Fruit fly (Drosophila melanogaster) whole organism, prepupa: ENCODE results near the gene salr.
A peak's percentile ranks its signal among the peaks of the same experiment; 100 is the strongest.

Experiments
- Blimp-1 ChIP-seq: fragments of 200-800 bp; sonication (Bioruptor generic); optimal IDR thresholded peaks from 3 replicates; lab custom pipeline; 2017; ENCODE audit warnings: missing biosample characterization, missing genetic modification characterization, mild to moderate bottlenecking, moderate library complexity, missing genetic modification reagents
- CG10631 ChIP-seq: fragments of 200-800 bp; sonication (Bioruptor generic); optimal IDR thresholded peaks from 2 replicates; lab custom pipeline; 2016; ENCODE audit warnings: missing biosample characterization, missing genetic modification characterization
- CG10669 ChIP-seq: fragments of 200-800 bp; sonication (Bioruptor generic); optimal IDR thresholded peaks from 3 replicates; lab custom pipeline; 2018; ENCODE audit warnings: missing biosample characterization, mild to moderate bottlenecking, missing genetic modification characterization, moderate library complexity
- CG11294 ChIP-seq: fragments of 200-800 bp; sonication (Bioruptor generic); IDR thresholded peaks from 2 replicates; pipeline ENCODE4 v1.3.6; 2022; ENCODE audit warnings: missing biosample characterization, missing genetic modification characterization
- CG11762 ChIP-seq: fragments of 200-800 bp; sonication (Bioruptor generic); optimal IDR thresholded peaks from 3 replicates; lab custom pipeline; 2016; ENCODE audit warnings: missing biosample characterization, missing genetic modification characterization; ENCODE audit not compliant: insufficient read depth
- CG11902 ChIP-seq: fragments of 200-800 bp; sonication (Bioruptor generic); optimal IDR thresholded peaks from 3 replicates; lab custom pipeline; 2016; ENCODE audit warnings: missing biosample characterization, missing genetic modification characterization
- CG15336 ChIP-seq: fragments of 200-800 bp; sonication (Bioruptor generic); IDR thresholded peaks from 2 replicates; pipeline ENCODE4 v1.3.6; 2022; ENCODE audit warnings: missing biosample characterization, missing genetic modification characterization
- CG1621 ChIP-seq: fragments of 200-800 bp; sonication (Bioruptor generic); optimal IDR thresholded peaks from 3 replicates; lab custom pipeline; 2018; ENCODE audit warnings: missing biosample characterization, mild to moderate bottlenecking, missing genetic modification characterization
- CG16779 ChIP-seq: fragments of 200-800 bp; sonication (Bioruptor generic); optimal IDR thresholded peaks from 3 replicates; lab custom pipeline; 2017; ENCODE audit warnings: missing biosample characterization, mild to moderate bottlenecking, missing genetic modification characterization
- CG3032 ChIP-seq: fragments of 200-800 bp; optimal IDR thresholded peaks from 2 replicates; lab custom pipeline; 2019; ENCODE audit warnings: missing biosample characterization, mild to moderate bottlenecking, missing genetic modification characterization, moderate library complexity
- CG31627 ChIP-seq: fragments of 200-800 bp; sonication (Bioruptor generic); optimal IDR thresholded peaks from 3 replicates; lab custom pipeline; 2016; ENCODE audit warnings: missing biosample characterization, missing genetic modification characterization
- CG32006 ChIP-seq: fragments of 200-800 bp; sonication (Bioruptor generic); optimal IDR thresholded peaks from 3 replicates; lab custom pipeline; 2017; ENCODE audit warnings: missing biosample characterization, mild to moderate bottlenecking, missing genetic modification characterization
- CG3919 ChIP-seq: fragments of 200-800 bp; sonication (Bioruptor generic); optimal IDR thresholded peaks from 3 replicates; lab custom pipeline; 2016; ENCODE audit warnings: missing biosample characterization, missing genetic modification characterization
- CG4318 ChIP-seq: fragments of 200-800 bp; sonication (Bioruptor generic); optimal IDR thresholded peaks from 3 replicates; lab custom pipeline; 2017; ENCODE audit warnings: missing biosample characterization, mild to moderate bottlenecking, missing genetic modification characterization
- CG6163 ChIP-seq: fragments of 200-800 bp; sonication (Bioruptor generic); IDR thresholded peaks from 3 replicates; pipeline ENCODE4 v1.3.6; 2022; ENCODE audit warnings: missing biosample characterization, missing genetic modification characterization
- CG6792 ChIP-seq: fragments of 200-800 bp; sonication (Bioruptor generic); optimal IDR thresholded peaks from 3 replicates; lab custom pipeline; 2016; ENCODE audit warnings: missing biosample characterization, missing genetic modification characterization
- CG6808 ChIP-seq: fragments of 200-800 bp; sonication (Bioruptor generic); optimal IDR thresholded peaks from 3 replicates; lab custom pipeline; 2017; ENCODE audit warnings: missing biosample characterization, missing genetic modification characterization, mild to moderate bottlenecking, moderate library complexity, missing genetic modification reagents
- CG6854 ChIP-seq: fragments of 200-800 bp; sonication (Bioruptor generic); optimal IDR thresholded peaks from 2 replicates; lab custom pipeline; 2017; ENCODE audit warnings: missing biosample characterization, mild to moderate bottlenecking, missing genetic modification characterization
- CG7368 ChIP-seq: fragments of 200-800 bp; sonication (Bioruptor generic); optimal IDR thresholded peaks from 3 replicates; lab custom pipeline; 2016; ENCODE audit warnings: missing biosample characterization, missing genetic modification characterization
- CG8119 ChIP-seq: fragments of 200-800 bp; sonication (Bioruptor generic); IDR thresholded peaks from 3 replicates; pipeline ENCODE4 v1.3.6; 2022; ENCODE audit warnings: missing biosample characterization, missing genetic modification characterization
- CG8319 ChIP-seq: fragments of 200-800 bp; sonication (Bioruptor generic); optimal IDR thresholded peaks from 3 replicates; lab custom pipeline; 2016; ENCODE audit warnings: missing biosample characterization, missing genetic modification characterization
- CG8632 ChIP-seq: fragments of 200-800 bp; sonication (Bioruptor generic); optimal IDR thresholded peaks from 3 replicates; lab custom pipeline; 2016; ENCODE audit warnings: missing biosample characterization, missing genetic modification characterization
- Eip75B ChIP-seq: fragments of 200-800 bp; sonication (Bioruptor generic); optimal IDR thresholded peaks from 3 replicates; lab custom pipeline; 2016; ENCODE audit warnings: missing biosample characterization, missing genetic modification characterization
- Eip78C ChIP-seq: fragments of 200-800 bp; sonication (Bioruptor generic); peaks from one replicate; lab custom pipeline; 2016; ENCODE audit warnings: missing biosample characterization, missing genetic modification characterization
- Ets96B ChIP-seq: fragments of 200-800 bp; optimal IDR thresholded peaks from 2 replicates; lab custom pipeline; 2019; ENCODE audit warnings: missing biosample characterization, mild to moderate bottlenecking, missing genetic modification characterization, moderate library complexity
- Gug ChIP-seq: fragments of 200-800 bp; sonication (Bioruptor generic); IDR thresholded peaks from 2 replicates; pipeline ENCODE4 v1.3.6; 2022; ENCODE audit warnings: missing biosample characterization, missing genetic modification characterization
- Hr38 ChIP-seq: sonication (Bioruptor generic); optimal IDR thresholded peaks from 2 replicates; lab custom pipeline; 2016; ENCODE audit warnings: missing biosample characterization, missing genetic modification characterization
- Hr39 ChIP-seq: fragments of 200-800 bp; sonication (Bioruptor generic); optimal IDR thresholded peaks from 2 replicates; lab custom pipeline; 2016; ENCODE audit warnings: missing biosample characterization, missing genetic modification characterization
- Hr4 ChIP-seq: fragments of 200-800 bp; sonication (Bioruptor generic); optimal IDR thresholded peaks from 3 replicates; lab custom pipeline; 2016; ENCODE audit warnings: missing biosample characterization, missing genetic modification characterization
- Lpt ChIP-seq: fragments of 200-800 bp; sonication (Bioruptor generic); optimal IDR thresholded peaks from 3 replicates; lab custom pipeline; 2016; ENCODE audit warnings: missing biosample characterization, missing genetic modification characterization
- Smox ChIP-seq: fragments of 200-800 bp; sonication (Bioruptor generic); optimal IDR thresholded peaks from 3 replicates; lab custom pipeline; 2016; ENCODE audit warnings: missing biosample characterization, missing genetic modification characterization
- Sox102F ChIP-seq: fragments of 200-800 bp; sonication (Bioruptor generic); optimal IDR thresholded peaks from 2 replicates; lab custom pipeline; 2016; ENCODE audit warnings: missing biosample characterization, mild to moderate bottlenecking, missing genetic modification characterization
- Sox14 ChIP-seq: fragments of 200-800 bp; sonication (Bioruptor generic); optimal IDR thresholded peaks from 3 replicates; lab custom pipeline; 2016; ENCODE audit warnings: missing biosample characterization, missing genetic modification characterization
- Sox15 ChIP-seq: fragments of 200-800 bp; sonication (Bioruptor generic); optimal IDR thresholded peaks from 3 replicates; lab custom pipeline; 2016; ENCODE audit warnings: missing biosample characterization, missing genetic modification characterization
- achi ChIP-seq: fragments of 200-800 bp; sonication (Bioruptor generic); optimal IDR thresholded peaks from 3 replicates; lab custom pipeline; 2016; ENCODE audit warnings: missing biosample characterization, missing genetic modification characterization
- acj6 ChIP-seq: fragments of 200-800 bp; sonication (Bioruptor generic); optimal IDR thresholded peaks from 3 replicates; lab custom pipeline; 2016; ENCODE audit warnings: missing biosample characterization, missing genetic modification characterization
- cyc ChIP-seq: fragments of 200-800 bp; sonication (Bioruptor generic); optimal IDR thresholded peaks from 3 replicates; lab custom pipeline; 2016; ENCODE audit warnings: missing biosample characterization, missing genetic modification characterization
- dac ChIP-seq: fragments of 200-800 bp; sonication (Bioruptor generic); optimal IDR thresholded peaks from 2 replicates; lab custom pipeline; 2017; ENCODE audit warnings: missing biosample characterization, mild to moderate bottlenecking, missing genetic modification characterization
- dsx ChIP-seq: fragments of 200-800 bp; optimal IDR thresholded peaks from 3 replicates; lab custom pipeline; 2019; ENCODE audit warnings: missing biosample characterization, mild to moderate bottlenecking, missing genetic modification characterization, moderate library complexity; ENCODE audit not compliant: poor library complexity, severe bottlenecking
- eg ChIP-seq: fragments of 200-800 bp; sonication (Bioruptor generic); IDR thresholded peaks from 3 replicates; pipeline ENCODE4 v1.3.6; 2022; ENCODE audit warnings: missing biosample characterization, missing genetic modification characterization
- esn ChIP-seq: fragments of 200-800 bp; sonication (Bioruptor generic); optimal IDR thresholded peaks from 2 replicates; lab custom pipeline; 2016; ENCODE audit warnings: missing biosample characterization, mild to moderate bottlenecking, missing genetic modification characterization, moderate library complexity
- fd59A ChIP-seq: fragments of 200-800 bp; sonication (Bioruptor generic); optimal IDR thresholded peaks from 2 replicates; lab custom pipeline; 2017; ENCODE audit warnings: missing biosample characterization, mild to moderate bottlenecking, missing genetic modification characterization, missing genetic modification reagents
- fd85E ChIP-seq: fragments of 200-800 bp; sonication (Bioruptor generic); optimal IDR thresholded peaks from 3 replicates; lab custom pipeline; 2016; ENCODE audit warnings: missing biosample characterization, missing genetic modification characterization
- fkh ChIP-seq: fragments of 200-800 bp; sonication (Bioruptor generic); optimal IDR thresholded peaks from 3 replicates; lab custom pipeline; 2017; ENCODE audit warnings: missing biosample characterization, mild to moderate bottlenecking, missing genetic modification characterization, moderate library complexity
- lz ChIP-seq: fragments of 200-800 bp; sonication (Bioruptor generic); optimal IDR thresholded peaks from 3 replicates; lab custom pipeline; 2016; ENCODE audit warnings: missing biosample characterization, missing genetic modification characterization
- net ChIP-seq: fragments of 200-800 bp; sonication (Bioruptor generic); optimal IDR thresholded peaks from 3 replicates; lab custom pipeline; 2016; ENCODE audit warnings: missing biosample characterization, missing genetic modification characterization
- pdm3 ChIP-seq: fragments of 200-800 bp; sonication (Bioruptor generic); optimal IDR thresholded peaks from 3 replicates; lab custom pipeline; 2016; ENCODE audit warnings: missing biosample characterization, missing genetic modification characterization
- salr ChIP-seq, 2 experiments: fragments of 200-800 bp; sonication (Bioruptor generic); optimal IDR thresholded peaks; 3 replicates each; lab custom pipeline; 2016 to 2018; ENCODE audit warnings: missing biosample characterization in 2 of 2, missing genetic modification characterization in 2 of 2, mild to moderate bottlenecking in 1 of 2
- ss ChIP-seq, 2 experiments: fragments of 200-800 bp; sonication (Bioruptor generic); optimal IDR thresholded peaks; 2 replicates in 1 of 2; 3 replicates in 1 of 2; lab custom pipeline; 2017 to 2018; ENCODE audit warnings: mild to moderate bottlenecking in 2 of 2, missing biosample characterization in 2 of 2, missing genetic modification characterization in 2 of 2, moderate library complexity in 1 of 2
- svp ChIP-seq: fragments of 200-800 bp; sonication (Bioruptor generic); peaks from one replicate; lab custom pipeline; 2016; ENCODE audit warnings: missing biosample characterization, missing genetic modification characterization
- topi ChIP-seq: fragments of 200-800 bp; sonication (Bioruptor generic); optimal IDR thresholded peaks from 3 replicates; lab custom pipeline; 2016; ENCODE audit warnings: missing biosample characterization, missing genetic modification characterization
- vri ChIP-seq: fragments of 200-800 bp; sonication (Bioruptor generic); optimal IDR thresholded peaks from 3 replicates; lab custom pipeline; 2016; ENCODE audit warnings: missing biosample characterization, mild to moderate bottlenecking, missing genetic modification characterization

Gene salr

dm6 chr2L:11323917-11324316 is 34.8 kb upstream of the salr start:
- peak; percentile 92 for TF ChIP-seq topi (GFP tag; lab: Kevin White, UChicago)
- peak; percentile 24 for TF ChIP-seq Hr38
- peak; percentile 94 for TF ChIP-seq CG32006
- peak; percentile 82 for TF ChIP-seq CG8319 (GFP tag; lab: Kevin White, UChicago)
- TF ChIP-seq Lpt = peak; percentile 93
- TF ChIP-seq net (GFP tag; lab: Kevin White, UChicago) = peak; percentile 95
- peak; percentile 87 for TF ChIP-seq CG16779
- TF ChIP-seq CG10631 (GFP tag; lab: Kevin White, UChicago) = peak; percentile 96
- peak; percentile 93 to 94 for TF ChIP-seq salr (GFP tag; optimal IDR thresholded peaks at IDR 0.05; lab: Kevin White, UChicago)
- peak; percentile 93 for TF ChIP-seq CG6792 (GFP tag; lab: Kevin White, UChicago)
- peak; percentile 92 for TF ChIP-seq vri (GFP tag; lab: Kevin White, UChicago)
- TF ChIP-seq Hr39 = peak; percentile 94
- TF ChIP-seq eg = peak; percentile 96
- TF ChIP-seq CG7368 (GFP tag; lab: Kevin White, UChicago) = peak; percentile 88
- TF ChIP-seq CG31627 (GFP tag; lab: Kevin White, UChicago) = peak; percentile 93
- peak; percentile 91 for TF ChIP-seq CG11762
- peak; percentile 94 for TF ChIP-seq esn (GFP tag; lab: Kevin White, UChicago)
- TF ChIP-seq CG6854 (GFP tag; lab: Kevin White, UChicago) = peak; percentile 86
- TF ChIP-seq CG6808 = peak; percentile 94
- TF ChIP-seq acj6 (GFP tag; lab: Kevin White, UChicago) = peak; percentile 95
- TF ChIP-seq CG8119 (GFP tag; lab: Robert Waterston, UW) = peak; percentile 96
- TF ChIP-seq Eip78C (GFP tag; lab: Kevin White, UChicago) = peak; percentile 98
- peak; percentile 89 for TF ChIP-seq Smox (GFP tag; lab: Kevin White, UChicago)
- peak; percentile 94 for TF ChIP-seq CG3032 (tag; lab: Kevin White, UChicago)
- peak; percentile 90 to 94 for TF ChIP-seq ss (GFP tag; optimal IDR thresholded peaks at IDR 0.05; lab: Kevin White, UChicago)
- TF ChIP-seq CG10669 (GFP tag; lab: Kevin White, UChicago) = peak; percentile 92
- peak; percentile 95 for TF ChIP-seq Hr4 (GFP tag; lab: Kevin White, UChicago)
- peak; percentile 85 for TF ChIP-seq dac (GFP tag; lab: Kevin White, UChicago)
- peak; percentile 95 for TF ChIP-seq svp (GFP tag; lab: Kevin White, UChicago)
- peak; percentile 93 for TF ChIP-seq cyc (GFP tag; lab: Kevin White, UChicago)
- TF ChIP-seq Sox102F (GFP tag; lab: Kevin White, UChicago) = peak; percentile 93
- peak; percentile 86 for TF ChIP-seq CG11902 (GFP tag; lab: Kevin White, UChicago)
- peak; percentile 98 for TF ChIP-seq CG6163 (GFP tag; lab: Robert Waterston, UW)
- TF ChIP-seq fd85E (GFP tag; lab: Kevin White, UChicago) = peak; percentile 71
- TF ChIP-seq Eip75B (GFP tag; lab: Kevin White, UChicago) = peak; percentile 95
- TF ChIP-seq CG1621 (tag; lab: Kevin White, UChicago) = peak; percentile 96
- peak; percentile 97 for TF ChIP-seq CG3919 (GFP tag; lab: Kevin White, UChicago)
- TF ChIP-seq Sox14 (GFP tag; lab: Kevin White, UChicago) = peak; percentile 96
- TF ChIP-seq fd59A = peak; percentile 94
- peak; percentile 92 for TF ChIP-seq lz (GFP tag; lab: Kevin White, UChicago)
- TF ChIP-seq fkh (GFP tag; lab: Kevin White, UChicago) = no peak
- TF ChIP-seq achi (GFP tag; lab: Kevin White, UChicago) = peak; percentile 93
- TF ChIP-seq CG11294 = peak; percentile 89
- peak; percentile 95 for TF ChIP-seq pdm3 (GFP tag; lab: Kevin White, UChicago)
- peak; percentile 91 for TF ChIP-seq CG8632
- TF ChIP-seq Sox15 (GFP tag; lab: Kevin White, UChicago) = peak; percentile 82
- peak; percentile 95 for TF ChIP-seq Ets96B (tag; lab: Kevin White, UChicago)
- TF ChIP-seq Gug (GFP tag; lab: Robert Waterston, UW) = peak; percentile 91
- TF ChIP-seq CG4318 = peak; percentile 86
- TF ChIP-seq Blimp-1 (GFP tag; lab: Kevin White, UChicago) = peak; percentile 59
- TF ChIP-seq dsx = peak; percentile 93
- peak; percentile 97 for TF ChIP-seq CG15336 (GFP tag; lab: Robert Waterston, UW)
